Fruit fly (Drosophila melanogaster) whole organism, embryonic: ENCODE data around the gene Cyp12a5.

Experiments used
- Abd-B ChIP-seq: fragments of 200-800 bp; sonication (Bioruptor generic); optimal IDR thresholded peaks from 2 replicates; lab custom pipeline; 2018; ENCODE audit warnings: missing biosample characterization, mild to moderate bottlenecking, missing genetic modification characterization, moderate library complexity
- Bdp1 ChIP-seq: fragments of 200-800 bp; sonication (Bioruptor generic); optimal IDR thresholded peaks from 3 replicates; lab custom pipeline; 2016; ENCODE audit warnings: missing biosample characterization, missing genetic modification characterization
- Bgb ChIP-seq: fragments of 200-800 bp; sonication (Bioruptor generic); IDR thresholded peaks from 2 replicates; pipeline ENCODE4 v1.3.6; 2022; ENCODE audit warnings: missing biosample characterization, missing genetic modification characterization; ENCODE audit not compliant: partially characterized antibody
- CG10267 ChIP-seq: fragments of 200-800 bp; sonication (Bioruptor generic); optimal IDR thresholded peaks from 2 replicates; lab custom pipeline; 2018; ENCODE audit warnings: missing biosample characterization, mild to moderate bottlenecking, missing genetic modification characterization, moderate library complexity
- CG10565 ChIP-seq: fragments of 200-800 bp; sonication (Bioruptor generic); optimal IDR thresholded peaks from 3 replicates; lab custom pipeline; 2016; ENCODE audit warnings: missing biosample characterization, mild to moderate bottlenecking, missing genetic modification characterization
- CG12659 ChIP-seq: fragments of 200-800 bp; sonication (Bioruptor generic); optimal IDR thresholded peaks from 3 replicates; lab custom pipeline; 2017; ENCODE audit warnings: mild to moderate bottlenecking, missing biosample characterization, missing genetic modification reagents, missing genetic modification characterization
- CG12769 ChIP-seq: fragments of 200-800 bp; sonication (Bioruptor generic); optimal IDR thresholded peaks from 2 replicates; lab custom pipeline; 2019; ENCODE audit warnings: missing biosample characterization, mild to moderate bottlenecking, missing genetic modification characterization, moderate library complexity
- CG13424 ChIP-seq: fragments of 200-800 bp; sonication (Bioruptor generic); optimal IDR thresholded peaks from 2 replicates; lab custom pipeline; 2019; ENCODE audit warnings: missing biosample characterization, mild to moderate bottlenecking, missing genetic modification characterization, moderate library complexity
- CG14710 ChIP-seq: fragments of 200-800 bp; sonication (Bioruptor generic); optimal IDR thresholded peaks from 3 replicates; lab custom pipeline; 2019; ENCODE audit warnings: missing biosample characterization, mild to moderate bottlenecking, missing genetic modification characterization, moderate library complexity
- CG15011 ChIP-seq: fragments of 200-800 bp; sonication (Bioruptor generic); optimal IDR thresholded peaks from 3 replicates; lab custom pipeline; 2018; ENCODE audit warnings: missing biosample characterization, mild to moderate bottlenecking, missing genetic modification characterization
- CG15514 ChIP-seq: fragments of 200-800 bp; sonication (Bioruptor generic); optimal IDR thresholded peaks from 3 replicates; lab custom pipeline; 2017; ENCODE audit warnings: missing biosample characterization, missing genetic modification characterization, mild to moderate bottlenecking, moderate library complexity, missing genetic modification reagents
- CG15601 ChIP-seq: fragments of 200-800 bp; sonication (Bioruptor generic); optimal IDR thresholded peaks from 3 replicates; lab custom pipeline; 2019; ENCODE audit warnings: missing biosample characterization, mild to moderate bottlenecking, missing genetic modification characterization, moderate library complexity
- CG32767 ChIP-seq: fragments of 200-800 bp; sonication (Bioruptor generic); IDR thresholded peaks from 2 replicates; pipeline ENCODE4 v1.3.6; 2022; ENCODE audit warnings: missing biosample characterization, missing genetic modification characterization
- CG4282 ChIP-seq: fragments of 200-800 bp; sonication (Bioruptor generic); optimal IDR thresholded peaks from 2 replicates; lab custom pipeline; 2016; ENCODE audit warnings: missing biosample characterization, missing genetic modification characterization
- CG4360 ChIP-seq: fragments of 200-800 bp; sonication (Bioruptor generic); IDR thresholded peaks from 2 replicates; pipeline ENCODE4 v1.3.6; 2022; ENCODE audit warnings: missing biosample characterization, missing genetic modification characterization
- CG4404 ChIP-seq: fragments of 200-800 bp; sonication (Bioruptor generic); IDR thresholded peaks from 2 replicates; pipeline ENCODE4 v1.3.6; 2022; ENCODE audit warnings: missing biosample characterization, missing genetic modification characterization
- CG7928 ChIP-seq: fragments of 200-800 bp; sonication (Bioruptor generic); optimal IDR thresholded peaks from 2 replicates; lab custom pipeline; 2017; ENCODE audit warnings: missing biosample characterization, mild to moderate bottlenecking, missing genetic modification characterization
- CG8290 ChIP-seq, 3 experiments: fragments of 200-800 bp; sonication (Bioruptor generic); optimal IDR thresholded peaks; 2 replicates each; lab custom pipeline; 2016 to 2019; ENCODE audit warnings: missing biosample characterization in 3 of 3, missing genetic modification characterization in 3 of 3, mild to moderate bottlenecking in 2 of 3, moderate library complexity in 1 of 3
- CG9797 ChIP-seq: fragments of 200-800 bp; sonication (Bioruptor generic); optimal IDR thresholded peaks from 3 replicates; lab custom pipeline; 2018; ENCODE audit warnings: missing biosample characterization, mild to moderate bottlenecking, missing genetic modification characterization
- Camta ChIP-seq: fragments of 200-800 bp; sonication (Bioruptor generic); optimal IDR thresholded peaks from 2 replicates; lab custom pipeline; 2016; ENCODE audit warnings: missing biosample characterization, missing genetic modification characterization
- Dbx ChIP-seq: fragments of 200-800 bp; sonication (Bioruptor generic); IDR thresholded peaks from 3 replicates; pipeline ENCODE4 v1.3.6; 2022; ENCODE audit warnings: missing biosample characterization, missing genetic modification characterization
- Dp ChIP-seq: fragments of 200-800 bp; sonication (Bioruptor generic); optimal IDR thresholded peaks from 2 replicates; lab custom pipeline; 2018; ENCODE audit warnings: missing biosample characterization, mild to moderate bottlenecking, missing genetic modification characterization, moderate library complexity
- Dref ChIP-seq: fragments of 200-800 bp; sonication (Bioruptor generic); IDR thresholded peaks from 2 replicates; pipeline ENCODE4 v1.3.6; 2022; ENCODE audit warnings: missing biosample characterization, missing genetic modification characterization
- E2f2 ChIP-seq: fragments of 200-800 bp; sonication (Bioruptor generic); IDR thresholded peaks from 2 replicates; pipeline ENCODE4 v1.3.6; 2022; ENCODE audit warnings: missing biosample characterization, missing genetic modification characterization
- Elba2 ChIP-seq: fragments of 200-800 bp; sonication (Bioruptor generic); optimal IDR thresholded peaks from 3 replicates; lab custom pipeline; 2016; ENCODE audit warnings: missing biosample characterization, missing genetic modification characterization
- Ets97D ChIP-seq: fragments of 200-800 bp; sonication (Bioruptor generic); optimal IDR thresholded peaks from 3 replicates; lab custom pipeline; 2016; ENCODE audit warnings: missing biosample characterization, missing genetic modification characterization
- HLH4C ChIP-seq: fragments of 200-800 bp; sonication (Bioruptor generic); IDR thresholded peaks from 3 replicates; pipeline ENCODE4 v1.3.6; 2022; ENCODE audit warnings: missing biosample characterization, missing genetic modification characterization; ENCODE audit not compliant: partially characterized antibody
- HmgZ ChIP-seq: fragments of 200-800 bp; sonication (Bioruptor generic); optimal IDR thresholded peaks from 2 replicates; lab custom pipeline; 2018; ENCODE audit warnings: missing biosample characterization, mild to moderate bottlenecking, missing genetic modification characterization
- Jarid2 ChIP-seq: fragments of 200-800 bp; sonication (Bioruptor generic); optimal IDR thresholded peaks from 3 replicates; lab custom pipeline; 2017; ENCODE audit warnings: mild to moderate bottlenecking, missing biosample characterization, missing genetic modification reagents, missing genetic modification characterization
- NfI ChIP-seq: fragments of 200-800 bp; sonication (Bioruptor generic); optimal IDR thresholded peaks from 3 replicates; lab custom pipeline; 2018; ENCODE audit warnings: missing biosample characterization, mild to moderate bottlenecking, missing genetic modification characterization, moderate library complexity
- Sry-δ ChIP-seq: fragments of 200-800 bp; sonication (Bioruptor generic); optimal IDR thresholded peaks from 2 replicates; lab custom pipeline; 2016; ENCODE audit warnings: missing biosample characterization, missing genetic modification characterization
- abd-A ChIP-seq: fragments of 200-800 bp; sonication (Bioruptor generic); optimal IDR thresholded peaks from 3 replicates; lab custom pipeline; 2019; ENCODE audit warnings: missing biosample characterization, mild to moderate bottlenecking, missing genetic modification characterization, moderate library complexity
- amos ChIP-seq: fragments of 200-800 bp; sonication (Bioruptor generic); IDR thresholded peaks from 2 replicates; pipeline ENCODE4 v1.3.6; 2022; ENCODE audit warnings: missing biosample characterization, missing genetic modification characterization; ENCODE audit not compliant: partially characterized antibody
- br ChIP-seq: fragments of >200 bp; optimal IDR thresholded peaks from 2 replicates; lab custom pipeline; 2017
- bsh ChIP-seq, 2 experiments: fragments of 200-800 bp; sonication (Bioruptor generic); optimal IDR thresholded peaks; 2 replicates each; lab custom pipeline; 2017 to 2018; ENCODE audit warnings: mild to moderate bottlenecking in 2 of 2, missing biosample characterization in 2 of 2, missing genetic modification characterization in 2 of 2, moderate library complexity in 1 of 2
- ci ChIP-seq: fragments of 200-800 bp; sonication (Bioruptor generic); IDR thresholded peaks from 3 replicates; pipeline ENCODE4 v1.3.6; 2022; ENCODE audit warnings: missing biosample characterization, missing genetic modification characterization
- ewg ChIP-seq: fragments of 200-800 bp; sonication (Bioruptor generic); optimal IDR thresholded peaks from 3 replicates; lab custom pipeline; 2017; ENCODE audit warnings: mild to moderate bottlenecking, missing biosample characterization, missing genetic modification reagents, missing genetic modification characterization
- lola ChIP-seq, 3 experiments: fragments of >200 bp in 2 of 3; fragments of 200-800 bp in 1 of 3; sonication (Bioruptor generic) in 1 of 3; optimal IDR thresholded peaks; 2 replicates each; lab custom pipeline; 2017 to 2019; ENCODE audit warnings: missing biosample characterization in 3 of 3, missing genetic modification characterization in 3 of 3, mild to moderate bottlenecking in 1 of 3, moderate library complexity in 1 of 3
- otp ChIP-seq: fragments of 200-800 bp; sonication (Bioruptor generic); IDR thresholded peaks from 3 replicates; pipeline ENCODE4, ENCODE4 v1.3.6; 2022; ENCODE audit warnings: missing biosample characterization, missing genetic modification characterization
- pzg ChIP-seq: fragments of 200-800 bp; sonication (Bioruptor generic); optimal IDR thresholded peaks from 3 replicates; lab custom pipeline; 2018; ENCODE audit warnings: missing biosample characterization, mild to moderate bottlenecking, missing genetic modification characterization, moderate library complexity
- repo ChIP-seq: fragments of 200-800 bp; sonication (Bioruptor generic); optimal IDR thresholded peaks from 2 replicates; lab custom pipeline; 2016; ENCODE audit warnings: missing biosample characterization, missing genetic modification characterization
- row ChIP-seq: fragments of 200-800 bp; sonication (Bioruptor generic); IDR thresholded peaks from 3 replicates; pipeline ENCODE4 v1.3.6; 2022; ENCODE audit warnings: missing biosample characterization, missing genetic modification characterization
- schlank ChIP-seq: fragments of 200-800 bp; sonication (Bioruptor generic); optimal IDR thresholded peaks from 2 replicates; lab custom pipeline; 2018; ENCODE audit warnings: missing biosample characterization, mild to moderate bottlenecking, missing genetic modification characterization
- slbo ChIP-seq: fragments of 200-800 bp; sonication (Bioruptor generic); IDR thresholded peaks from 2 replicates; pipeline ENCODE4 v1.3.6; 2022; ENCODE audit warnings: missing biosample characterization, missing genetic modification characterization
- trem ChIP-seq: fragments of 200-800 bp; optimal IDR thresholded peaks from 3 replicates; lab custom pipeline; 2019; ENCODE audit warnings: missing biosample characterization, mild to moderate bottlenecking, missing genetic modification characterization, moderate library complexity
- vvl ChIP-seq: fragments of 200-800 bp; sonication (Bioruptor generic); IDR thresholded peaks from 2 replicates; pipeline ENCODE4 v1.3.6; 2022; ENCODE audit warnings: missing biosample characterization, missing genetic modification characterization
- wek ChIP-seq: fragments of 200-800 bp; sonication (Bioruptor generic); optimal IDR thresholded peaks from 3 replicates; lab custom pipeline; 2018; ENCODE audit warnings: missing biosample characterization, mild to moderate bottlenecking, missing genetic modification characterization, moderate library complexity
- z ChIP-seq: fragments of 200-800 bp; sonication (Bioruptor generic); IDR thresholded peaks from 3 replicates; pipeline ENCODE4 v1.3.6; 2022; ENCODE audit warnings: missing biosample characterization, missing genetic modification characterization

The Cyp12a5 gene

dm6 chr3R:19094799-19095418 is 37.5 kb upstream of the Cyp12a5 start, which contains the start of the genes mRpL55 and ATPsynD (continued):
- no peak for TF ChIP-seq CG15011 (GFP tag; lab: Kevin White, UChicago)
- no peak for TF ChIP-seq schlank
- TF ChIP-seq E2f2 (GFP tag; lab: Robert Waterston, UW) = peak; percentile 36; the same call in 1 of the 2 replicates
- TF ChIP-seq CG32767 (GFP tag; lab: Robert Waterston, UW) = no peak
- TF ChIP-seq Ets97D (GFP tag; lab: Kevin White, UChicago) = peak; percentile 61
- TF ChIP-seq ci = peak; percentile 66; the same call in 2 of the 3 replicates
- TF ChIP-seq CG14710 (tag; lab: Kevin White, UChicago) = peak; percentile 21
- TF ChIP-seq br = no peak
- TF ChIP-seq CG4282 (GFP tag; lab: Kevin White, UChicago) = no peak
- peak; percentile 14 for TF ChIP-seq trem (tag; lab: Kevin White, UChicago)
- TF ChIP-seq NfI (GFP tag; lab: Kevin White, UChicago) = no peak
- TF ChIP-seq CG10267 (tag; lab: Kevin White, UChicago) = peak; percentile 46
- no peak for TF ChIP-seq Dbx (GFP tag; lab: Robert Waterston, UW)
- peak; percentile 88 for TF ChIP-seq CG7928 (GFP tag; lab: Kevin White, UChicago)
- peak; percentile 92 for TF ChIP-seq pzg
- TF ChIP-seq Elba2 = peak; percentile 63
- peak; percentile 27 for TF ChIP-seq Abd-B (GFP tag; lab: Kevin White, UChicago)
- TF ChIP-seq bsh (GFP tag; optimal IDR thresholded peaks at IDR 0.05; lab: Kevin White, UChicago) = no peak
- peak; percentile 4 for TF ChIP-seq CG12769 (tag; lab: Kevin White, UChicago)
- TF ChIP-seq HLH4C (GFP tag; lab: Robert Waterston, UW) = no peak
- peak; percentile 10 for TF ChIP-seq Sry-δ (GFP tag; lab: Kevin White, UChicago)
- TF ChIP-seq CG15514 (GFP tag; lab: Kevin White, UChicago) = peak; percentile 48
- TF ChIP-seq Bdp1 (GFP tag; lab: Kevin White, UChicago) = no peak
- peak; percentile 36; the same call in 1 of the 2 replicates for TF ChIP-seq slbo (GFP tag; lab: Robert Waterston, UW)
- TF ChIP-seq amos (GFP tag; lab: Robert Waterston, UW) = peak; percentile 35; the same call in 1 of the 2 replicates
- peak; percentile 74 for TF ChIP-seq CG9797 (GFP tag; lab: Kevin White, UChicago)
- no peak for TF ChIP-seq CG13424 (tag; lab: Kevin White, UChicago)
- TF ChIP-seq ewg (GFP tag; lab: Kevin White, UChicago) = no peak
- TF ChIP-seq otp = no peak
- TF ChIP-seq CG4404 (GFP tag; lab: Robert Waterston, UW) = no peak
- TF ChIP-seq vvl = peak; percentile 38; the same call in 1 of the 2 replicates
- no peak for TF ChIP-seq CG4360 (GFP tag; lab: Robert Waterston, UW)
- no peak for TF ChIP-seq Camta (GFP tag; lab: Kevin White, UChicago)
- peak; percentile 52 for TF ChIP-seq abd-A (tag; lab: Kevin White, UChicago)
- TF ChIP-seq row (GFP tag; lab: Robert Waterston, UW) = peak; percentile 25; the same call in 1 of the 3 replicates
- TF ChIP-seq Jarid2 (GFP tag; lab: Kevin White, UChicago) = peak; percentile 6
- TF ChIP-seq z (GFP tag; lab: Robert Waterston, UW) = no peak
- peak; percentile 53 for TF ChIP-seq CG12659 (GFP tag; lab: Kevin White, UChicago)
- peak; percentile 38 for TF ChIP-seq Dp (GFP tag; lab: Kevin White, UChicago)
- TF ChIP-seq lola (GFP tag; optimal IDR thresholded peaks at IDR 0.05; lab: Kevin White, UChicago) = no peak
- no peak for TF ChIP-seq repo (GFP tag; lab: Kevin White, UChicago)
- peak; percentile 50 for TF ChIP-seq HmgZ (tag; lab: Kevin White, UChicago)
- TF ChIP-seq wek = no peak
- TF ChIP-seq CG8290 (GFP tag; optimal IDR thresholded peaks at IDR 0.05; lab: Kevin White, UChicago) = no peak
- peak in 1 of 2 experiments; percentile 57 for TF ChIP-seq CG8290 (tag; optimal IDR thresholded peaks at IDR 0.05; lab: Kevin White, UChicago)
- peak; percentile 56 for TF ChIP-seq Dref (GFP tag; lab: Robert Waterston, UW)
- TF ChIP-seq CG15601 (tag; lab: Kevin White, UChicago) = peak; percentile 44
- TF ChIP-seq CG10565 (GFP tag; lab: Kevin White, UChicago) = no peak
- peak; percentile 8; the same call in 1 of the 2 replicates for TF ChIP-seq Bgb (GFP tag; lab: Robert Waterston, UW)
